Worm (Caenorhabditis elegans) whole organism, L1 larva: Measurements from ENCODE around the gene dmd-5.

Source experiments
- ama-1 ChIP-seq: fragments of 150-350 bp; optimal IDR thresholded peaks from 2 replicates; lab custom pipeline; 2014
- egl-27 ChIP-seq, 2 experiments: fragments of 150-350 bp in 1 of 2; sonication (generic microtip); optimal IDR thresholded peaks; 3 replicates each; lab custom pipeline; 2017 to 2018; ENCODE audit warnings: missing biosample characterization in 2 of 2, missing genetic modification characterization in 2 of 2, missing genetic modification reagents in 2 of 2
- lir-3 ChIP-seq: sonication (generic microtip); optimal IDR thresholded peaks from 2 replicates; lab custom pipeline; 2016; ENCODE audit warnings: mild to moderate bottlenecking, missing genetic modification characterization, moderate library complexity, missing compliant biosample characterization; ENCODE audit not compliant: poor library complexity
- snpc-4 ChIP-seq: fragments of 150-350 bp; optimal IDR thresholded peaks from 2 replicates; lab custom pipeline; 2014; ENCODE audit warnings: missing biosample characterization, missing genetic modification characterization
- sup-37 ChIP-seq: fragments of 200-800 bp; sonication (Bioruptor generic); optimal IDR thresholded peaks from 2 replicates; lab custom pipeline; 2018; ENCODE audit warnings: mild to moderate bottlenecking, missing genetic modification characterization, missing compliant biosample characterization
- unc-62 ChIP-seq: fragments of 150-350 bp; optimal IDR thresholded peaks from 2 replicates; lab custom pipeline; 2014; ENCODE audit warnings: missing biosample characterization, missing genetic modification reagents, missing genetic modification characterization

DNA sequence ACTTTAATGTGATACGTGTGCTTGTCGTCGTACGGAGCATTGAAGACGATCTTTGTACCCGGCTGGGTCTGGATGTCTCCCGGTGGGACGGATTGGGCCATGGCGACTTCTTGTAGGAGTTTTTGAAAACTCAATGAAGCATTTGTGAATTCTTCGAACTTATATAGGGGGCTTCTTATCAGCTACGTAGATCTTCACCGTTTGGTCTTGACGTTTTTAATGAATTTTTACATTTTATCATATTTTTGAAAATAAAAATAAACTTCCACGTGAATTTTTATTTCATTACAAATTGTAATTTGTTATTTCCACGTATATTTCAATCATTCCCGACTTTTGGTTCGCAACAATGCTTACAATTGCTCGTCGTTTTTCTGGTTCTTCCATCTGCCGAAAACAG, 36.2 kb upstream of the dmd-5 start, which contains the start of the genes msp-64 and ZK1248.5:
- no peak for TF ChIP-seq ama-1
- TF ChIP-seq unc-62 (GFP tag; lab: Kevin White, UChicago): no peak
- TF ChIP-seq sup-37 (GFP tag; lab: Kevin White, UChicago): no peak
- no peak for TF ChIP-seq egl-27 (tag; optimal IDR thresholded peaks at IDR 0.05; lab: Kevin White, UChicago)
- TF ChIP-seq lir-3 (tag; lab: Kevin White, UChicago): no peak
- no peak for TF ChIP-seq snpc-4 (tag; lab: Kevin White, UChicago)
